Fruit fly (Drosophila melanogaster) whole organism, embryonic: ENCODE measurements around the gene Plc21C.

ENCODE experiments used
- Abd-B ChIP-seq: fragments of 200-800 bp; sonication (Bioruptor generic); optimal IDR thresholded peaks from 2 replicates; lab custom pipeline; 2018; ENCODE audit warnings: missing biosample characterization, mild to moderate bottlenecking, missing genetic modification characterization, moderate library complexity
- Aef1 ChIP-seq: fragments of 200-800 bp; sonication (Bioruptor generic); IDR thresholded peaks from 3 replicates; pipeline ENCODE4 v1.3.6; 2022; ENCODE audit warnings: missing biosample characterization, missing genetic modification characterization
- Bgb ChIP-seq: fragments of 200-800 bp; sonication (Bioruptor generic); IDR thresholded peaks from 2 replicates; pipeline ENCODE4 v1.3.6; 2022; ENCODE audit warnings: missing biosample characterization, missing genetic modification characterization; ENCODE audit not compliant: partially characterized antibody
- CG10147 ChIP-seq: fragments of 200-800 bp; sonication (Bioruptor generic); optimal IDR thresholded peaks from 2 replicates; lab custom pipeline; 2019; ENCODE audit warnings: missing biosample characterization, mild to moderate bottlenecking, missing genetic modification characterization, moderate library complexity
- CG10274 ChIP-seq: fragments of 200-800 bp; sonication (Bioruptor generic); optimal IDR thresholded peaks from 3 replicates; lab custom pipeline; 2017; ENCODE audit warnings: missing biosample characterization, mild to moderate bottlenecking, missing genetic modification characterization
- CG11456 ChIP-seq: fragments of 200-800 bp; sonication (Bioruptor generic); IDR thresholded peaks from 3 replicates; pipeline ENCODE4 v1.3.6; 2022; ENCODE audit warnings: missing biosample characterization, missing genetic modification characterization
- CG11504 ChIP-seq: fragments of 200-800 bp; sonication (Bioruptor generic); optimal IDR thresholded peaks from 3 replicates; lab custom pipeline; 2019; ENCODE audit warnings: missing biosample characterization, mild to moderate bottlenecking, missing genetic modification characterization, moderate library complexity
- CG12236 ChIP-seq: fragments of 200-800 bp; sonication (Bioruptor generic); optimal IDR thresholded peaks from 2 replicates; lab custom pipeline; 2016; ENCODE audit warnings: missing biosample characterization, missing genetic modification characterization
- CG12744 ChIP-seq: fragments of 200-800 bp; sonication (Bioruptor generic); optimal IDR thresholded peaks from 2 replicates; lab custom pipeline; 2016; ENCODE audit warnings: missing biosample characterization, missing genetic modification characterization
- CG16863 ChIP-seq: fragments of 200-800 bp; sonication (Bioruptor generic); optimal IDR thresholded peaks from 3 replicates; lab custom pipeline; 2016; ENCODE audit warnings: missing biosample characterization, missing genetic modification characterization
- CG18476 ChIP-seq: fragments of 200-800 bp; sonication (Bioruptor generic); optimal IDR thresholded peaks from 2 replicates; lab custom pipeline; 2016; ENCODE audit warnings: missing biosample characterization, mild to moderate bottlenecking, missing genetic modification characterization
- CG18764 ChIP-seq: fragments of 200-800 bp; sonication (Bioruptor generic); optimal IDR thresholded peaks from 3 replicates; lab custom pipeline; 2016; ENCODE audit warnings: missing biosample characterization, missing genetic modification characterization
- CG2129 ChIP-seq: fragments of 200-800 bp; sonication (Bioruptor generic); IDR thresholded peaks from 2 replicates; pipeline ENCODE4 v1.3.6; 2022; ENCODE audit warnings: missing biosample characterization, missing genetic modification characterization; ENCODE audit not compliant: partially characterized antibody
- CG2712 ChIP-seq: fragments of 200-800 bp; optimal IDR thresholded peaks from 3 replicates; lab custom pipeline; 2019; ENCODE audit warnings: missing biosample characterization, mild to moderate bottlenecking, missing genetic modification characterization, moderate library complexity
- CG33557 ChIP-seq: fragments of 200-800 bp; sonication (Bioruptor generic); optimal IDR thresholded peaks from 2 replicates; lab custom pipeline; 2019; ENCODE audit warnings: missing biosample characterization, mild to moderate bottlenecking, missing genetic modification characterization, moderate library complexity
- CG5180 ChIP-seq: fragments of 200-800 bp; sonication (Bioruptor generic); optimal IDR thresholded peaks from 3 replicates; lab custom pipeline; 2017; ENCODE audit warnings: missing biosample characterization, missing genetic modification characterization, mild to moderate bottlenecking, moderate library complexity, missing genetic modification reagents
- CG7928 ChIP-seq: fragments of 200-800 bp; sonication (Bioruptor generic); optimal IDR thresholded peaks from 2 replicates; lab custom pipeline; 2017; ENCODE audit warnings: missing biosample characterization, mild to moderate bottlenecking, missing genetic modification characterization
- CG7963 ChIP-seq: fragments of 200-800 bp; sonication (Bioruptor generic); IDR thresholded peaks from 3 replicates; pipeline ENCODE4 v1.3.6; 2022; ENCODE audit warnings: missing biosample characterization, missing genetic modification characterization; ENCODE audit not compliant: partially characterized antibody
- CG8765 ChIP-seq: fragments of 200-800 bp; sonication (Bioruptor generic); IDR thresholded peaks from 2 replicates; pipeline ENCODE4 v1.3.6; 2022; ENCODE audit warnings: missing biosample characterization, missing genetic modification characterization
- CHES-1-like ChIP-seq: fragments of 200-800 bp; sonication (Bioruptor generic); optimal IDR thresholded peaks from 2 replicates; lab custom pipeline; 2016; ENCODE audit warnings: missing biosample characterization, missing genetic modification characterization
- CTCF ChIP-seq: fragments of 200-800 bp; sonication (Bioruptor generic); optimal IDR thresholded peaks from 2 replicates; lab custom pipeline; 2017; ENCODE audit warnings: missing biosample characterization, mild to moderate bottlenecking, missing genetic modification characterization, moderate library complexity
- CkIIα-i1 ChIP-seq: fragments of 200-800 bp; sonication (Bioruptor generic); IDR thresholded peaks from 2 replicates; pipeline ENCODE4 v1.3.6; 2022; ENCODE audit warnings: missing biosample characterization, missing genetic modification characterization
- CoRest ChIP-seq: fragments of 200-800 bp; sonication (Bioruptor generic); optimal IDR thresholded peaks from 3 replicates; lab custom pipeline; 2018; ENCODE audit warnings: missing biosample characterization, mild to moderate bottlenecking, missing genetic modification characterization, moderate library complexity
- CrebB ChIP-seq: fragments of 200-800 bp; sonication (Bioruptor generic); optimal IDR thresholded peaks from 3 replicates; lab custom pipeline; 2018; ENCODE audit warnings: missing biosample characterization, mild to moderate bottlenecking, missing genetic modification characterization
- Deaf1 ChIP-seq: fragments of 200-800 bp; optimal IDR thresholded peaks from 3 replicates; lab custom pipeline; 2019; ENCODE audit warnings: missing biosample characterization, mild to moderate bottlenecking, missing genetic modification characterization, moderate library complexity
- Dip2 ChIP-seq: fragments of 200-800 bp; sonication (Bioruptor generic); IDR thresholded peaks from 2 replicates; pipeline ENCODE4 v1.3.6; 2022; ENCODE audit warnings: missing biosample characterization, missing genetic modification characterization
- Doc3 ChIP-seq: fragments of 200-800 bp; sonication (Bioruptor generic); IDR thresholded peaks from 3 replicates; pipeline ENCODE4 v1.3.6; 2022; ENCODE audit warnings: missing biosample characterization, missing genetic modification characterization; ENCODE audit not compliant: partially characterized antibody
- Ets97D ChIP-seq: fragments of 200-800 bp; sonication (Bioruptor generic); optimal IDR thresholded peaks from 3 replicates; lab custom pipeline; 2016; ENCODE audit warnings: missing biosample characterization, missing genetic modification characterization
- HLHmδ ChIP-seq: fragments of 200-800 bp; sonication (Bioruptor generic); optimal IDR thresholded peaks from 2 replicates; lab custom pipeline; 2018; ENCODE audit warnings: missing biosample characterization, mild to moderate bottlenecking, missing genetic modification characterization, moderate library complexity
- Hr78 ChIP-seq, 2 experiments: fragments of 200-800 bp in 1 of 2; fragments of >200 bp in 1 of 2; sonication (Bioruptor generic) in 1 of 2; optimal IDR thresholded peaks; 2 replicates each; lab custom pipeline; 2017 to 2019; ENCODE audit warnings: missing biosample characterization in 2 of 2, missing genetic modification characterization in 2 of 2, mild to moderate bottlenecking in 1 of 2, moderate library complexity in 1 of 2
- Hsf ChIP-seq: fragments of 200-800 bp; sonication (Bioruptor generic); optimal IDR thresholded peaks from 3 replicates; lab custom pipeline; 2016; ENCODE audit warnings: missing biosample characterization, missing genetic modification characterization
- MTF-1 ChIP-seq: fragments of 200-800 bp; sonication (Bioruptor generic); optimal IDR thresholded peaks from 2 replicates; lab custom pipeline; 2018; ENCODE audit warnings: missing biosample characterization, mild to moderate bottlenecking, missing genetic modification characterization, borderline replicate concordance
- Mrtf ChIP-seq: fragments of 200-800 bp; sonication (Bioruptor generic); IDR thresholded peaks from 3 replicates; pipeline ENCODE4 v1.3.6; 2022; ENCODE audit warnings: missing biosample characterization, missing genetic modification characterization
- Rfx ChIP-seq: fragments of 200-800 bp; sonication (Bioruptor generic); IDR thresholded peaks from 2 replicates; pipeline ENCODE4 v1.3.6; 2022; ENCODE audit warnings: missing biosample characterization, missing genetic modification characterization
- abd-A ChIP-seq: fragments of 200-800 bp; sonication (Bioruptor generic); optimal IDR thresholded peaks from 3 replicates; lab custom pipeline; 2019; ENCODE audit warnings: missing biosample characterization, mild to moderate bottlenecking, missing genetic modification characterization, moderate library complexity
- ase ChIP-seq: fragments of 200-800 bp; sonication (Bioruptor generic); IDR thresholded peaks from 3 replicates; pipeline ENCODE4 v1.3.6; 2022; ENCODE audit warnings: missing biosample characterization, missing genetic modification characterization
- cato ChIP-seq: fragments of 200-800 bp; sonication (Bioruptor generic); optimal IDR thresholded peaks from 2 replicates; lab custom pipeline; 2016; ENCODE audit warnings: missing biosample characterization, missing genetic modification characterization, borderline replicate concordance
- crc ChIP-seq: fragments of 200-800 bp; sonication (Bioruptor generic); optimal IDR thresholded peaks from 2 replicates; lab custom pipeline; 2016; ENCODE audit warnings: missing biosample characterization, missing genetic modification characterization
- dan ChIP-seq: fragments of 200-800 bp; sonication (Bioruptor generic); IDR thresholded peaks from 2 replicates; pipeline ENCODE4 v1.3.6; 2022; ENCODE audit warnings: missing biosample characterization, missing genetic modification characterization
- gsb ChIP-seq: fragments of 200-800 bp; sonication (Bioruptor generic); IDR thresholded peaks from 2 replicates; pipeline ENCODE4 v1.3.6; 2022; ENCODE audit warnings: missing biosample characterization, missing genetic modification characterization
- h ChIP-seq: fragments of >200 bp; optimal IDR thresholded peaks from 2 replicates; lab custom pipeline; 2017
- lbe ChIP-seq: fragments of 200-800 bp; sonication (Bioruptor generic); optimal IDR thresholded peaks from 2 replicates; lab custom pipeline; 2016; ENCODE audit warnings: missing biosample characterization, mild to moderate bottlenecking, missing genetic modification characterization
- mld ChIP-seq: fragments of 200-800 bp; sonication (Bioruptor generic); IDR thresholded peaks from 3 replicates; pipeline ENCODE4 v1.3.6; 2022; ENCODE audit warnings: missing biosample characterization, missing genetic modification characterization; ENCODE audit not compliant: partially characterized antibody
- nerfin-1 ChIP-seq: fragments of 200-800 bp; sonication (Bioruptor generic); optimal IDR thresholded peaks from 3 replicates; lab custom pipeline; 2019; ENCODE audit warnings: missing biosample characterization, mild to moderate bottlenecking, missing genetic modification characterization, moderate library complexity
- pnt ChIP-seq: fragments of 200-800 bp; sonication (Bioruptor generic); optimal IDR thresholded peaks from 3 replicates; lab custom pipeline; 2016; ENCODE audit warnings: missing biosample characterization, missing genetic modification characterization
- pros ChIP-seq: fragments of 200-800 bp; sonication (Bioruptor generic); optimal IDR thresholded peaks from 3 replicates; lab custom pipeline; 2019; ENCODE audit warnings: missing biosample characterization, mild to moderate bottlenecking, missing genetic modification characterization, moderate library complexity
- tgo ChIP-seq: fragments of 200-800 bp; sonication (Bioruptor generic); IDR thresholded peaks from 3 replicates; pipeline ENCODE4 v1.3.6; 2022; ENCODE audit warnings: missing biosample characterization, missing genetic modification characterization
- vnd ChIP-seq: fragments of 200-800 bp; sonication (Bioruptor generic); IDR thresholded peaks from 3 replicates; pipeline ENCODE4 v1.3.6; 2022; ENCODE audit warnings: missing biosample characterization, missing genetic modification characterization; ENCODE audit not compliant: partially characterized antibody
- vvl ChIP-seq: fragments of 200-800 bp; sonication (Bioruptor generic); IDR thresholded peaks from 2 replicates; pipeline ENCODE4 v1.3.6; 2022; ENCODE audit warnings: missing biosample characterization, missing genetic modification characterization
- yki ChIP-seq: fragments of >200 bp; optimal IDR thresholded peaks from 3 replicates; lab custom pipeline; 2018
- zfh1 ChIP-seq: fragments of 200-800 bp; sonication (Bioruptor generic); IDR thresholded peaks from 3 replicates; pipeline ENCODE4 v1.3.6; 2022; ENCODE audit warnings: missing biosample characterization, missing genetic modification characterization

Plc21C gene

dm6 chr2L:395366-396117, 89.8 kb downstream of the Plc21C start:
- TF ChIP-seq lbe (GFP tag; lab: Kevin White, UChicago), result no peak
- peak; percentile 90 for TF ChIP-seq CTCF
- TF ChIP-seq CG7928 (GFP tag; lab: Kevin White, UChicago), result no peak
- no peak for TF ChIP-seq Hr78 (GFP tag; optimal IDR thresholded peaks at IDR 0.05; lab: Kevin White, UChicago)
- TF ChIP-seq CG12744 (GFP tag; lab: Kevin White, UChicago), result no peak
- TF ChIP-seq MTF-1 (GFP tag; lab: Kevin White, UChicago), result no peak
- TF ChIP-seq CG5180 (GFP tag; lab: Kevin White, UChicago), result peak; percentile 96
- no peak for TF ChIP-seq cato (GFP tag; lab: Kevin White, UChicago)
- TF ChIP-seq ase, result no peak
- no peak for TF ChIP-seq vnd (GFP tag; lab: Robert Waterston, UW)
- TF ChIP-seq CG33557 (GFP tag; lab: Kevin White, UChicago), result no peak
- TF ChIP-seq Hsf (GFP tag; lab: Kevin White, UChicago), result no peak
- TF ChIP-seq HLHmδ (GFP tag; lab: Kevin White, UChicago), result no peak
- TF ChIP-seq Doc3 (GFP tag; lab: Robert Waterston, UW), result no peak
- TF ChIP-seq CrebB (tag; lab: Kevin White, UChicago), result no peak
- no peak for TF ChIP-seq mld (GFP tag; lab: Robert Waterston, UW)
- no peak for TF ChIP-seq dan (GFP tag; lab: Robert Waterston, UW)
- TF ChIP-seq crc (GFP tag; lab: Kevin White, UChicago), result no peak
- TF ChIP-seq CG18476 (GFP tag; lab: Kevin White, UChicago), result no peak
- TF ChIP-seq Abd-B (GFP tag; lab: Kevin White, UChicago), result no peak
- TF ChIP-seq pros, result no peak
- TF ChIP-seq CG7963, result no peak
- TF ChIP-seq Ets97D (GFP tag; lab: Kevin White, UChicago), result no peak
- TF ChIP-seq zfh1 (GFP tag; lab: Robert Waterston, UW), result 0 out of 3 replicates have a peak, but pooled peaks have one; percentile 23
- no peak for TF ChIP-seq Mrtf (GFP tag; lab: Robert Waterston, UW)
- peak; percentile 31 for TF ChIP-seq Deaf1 (tag; lab: Kevin White, UChicago)
- TF ChIP-seq Bgb (GFP tag; lab: Robert Waterston, UW), result no peak
- no peak for TF ChIP-seq gsb (GFP tag; lab: Robert Waterston, UW)
- TF ChIP-seq CG10274, result no peak
- no peak for TF ChIP-seq CG11504
- no peak for TF ChIP-seq CG8765
- TF ChIP-seq CkIIα-i1 (GFP tag; lab: Robert Waterston, UW), result no peak
- TF ChIP-seq CG12236 (GFP tag; lab: Kevin White, UChicago), result no peak
- TF ChIP-seq abd-A (tag; lab: Kevin White, UChicago), result peak; percentile 84
- 0 out of 2 replicates have a peak, but pooled peaks have one; percentile 13 for TF ChIP-seq Rfx
- no peak for TF ChIP-seq yki (lab: Kevin White, UChicago)
- TF ChIP-seq nerfin-1 (tag; lab: Kevin White, UChicago), result no peak
- TF ChIP-seq CoRest (tag; lab: Kevin White, UChicago), result no peak
- TF ChIP-seq h (lab: Kevin White, UChicago), result no peak
- TF ChIP-seq CHES-1-like (GFP tag; lab: Kevin White, UChicago), result no peak
- TF ChIP-seq CG16863 (GFP tag; lab: Kevin White, UChicago), result no peak
- TF ChIP-seq Aef1 (GFP tag; lab: Robert Waterston, UW), result no peak
- TF ChIP-seq Dip2 (GFP tag; lab: Robert Waterston, UW), result no peak
- TF ChIP-seq vvl (GFP tag; lab: Robert Waterston, UW), result no peak
- TF ChIP-seq CG18764, result no peak
- TF ChIP-seq CG2129, result no peak
- no peak for TF ChIP-seq CG10147 (GFP tag; lab: Kevin White, UChicago)
- no peak for TF ChIP-seq tgo
- no peak for TF ChIP-seq CG2712
- no peak for TF ChIP-seq CG11456 (GFP tag; lab: Robert Waterston, UW)
- no peak for TF ChIP-seq pnt (GFP tag; lab: Kevin White, UChicago)
